Fruit fly (Drosophila melanogaster) whole organism, embryonic: Measurements from ENCODE around the gene CG4467.
A peak's percentile ranks its signal among the peaks of the same experiment; 100 is the strongest.

Experiments
- Aef1 ChIP-seq: fragments of 200-800 bp; sonication (Bioruptor generic); IDR thresholded peaks from 3 replicates; pipeline ENCODE4 v1.3.6; 2022; ENCODE audit warnings: missing biosample characterization, missing genetic modification characterization
- Awh ChIP-seq: fragments of 200-800 bp; sonication (Bioruptor generic); IDR thresholded peaks from 2 replicates; pipeline ENCODE4, ENCODE4 v1.3.6; 2022; ENCODE audit warnings: missing biosample characterization, missing genetic modification characterization
- BEAF-32 ChIP-seq: fragments of 200-800 bp; sonication (Bioruptor generic); optimal IDR thresholded peaks from 3 replicates; lab custom pipeline; 2017; ENCODE audit warnings: missing biosample characterization, missing genetic modification characterization, mild to moderate bottlenecking, moderate library complexity, missing genetic modification reagents
- CG10979 ChIP-seq: fragments of 200-800 bp; sonication (Bioruptor generic); optimal IDR thresholded peaks from 2 replicates; lab custom pipeline; 2018; ENCODE audit warnings: missing biosample characterization, mild to moderate bottlenecking, missing genetic modification characterization, moderate library complexity
- CG12236 ChIP-seq: fragments of 200-800 bp; sonication (Bioruptor generic); optimal IDR thresholded peaks from 2 replicates; lab custom pipeline; 2016; ENCODE audit warnings: missing biosample characterization, missing genetic modification characterization
- CG12942 ChIP-seq: fragments of 200-800 bp; sonication (Bioruptor generic); optimal IDR thresholded peaks from 3 replicates; lab custom pipeline; 2016; ENCODE audit warnings: missing biosample characterization, missing genetic modification characterization
- CG14441 ChIP-seq: fragments of 200-800 bp; sonication (Bioruptor generic); IDR thresholded peaks from 2 replicates; pipeline ENCODE4 v1.3.6; 2022; ENCODE audit warnings: missing biosample characterization, missing genetic modification characterization
- CG14667 ChIP-seq: fragments of 200-800 bp; sonication (Bioruptor generic); IDR thresholded peaks from 2 replicates; pipeline ENCODE4 v1.3.6; 2022; ENCODE audit warnings: missing biosample characterization, missing genetic modification characterization
- CG15601 ChIP-seq: fragments of 200-800 bp; sonication (Bioruptor generic); optimal IDR thresholded peaks from 3 replicates; lab custom pipeline; 2019; ENCODE audit warnings: missing biosample characterization, mild to moderate bottlenecking, missing genetic modification characterization, moderate library complexity
- CG16779 ChIP-seq: fragments of 200-800 bp; sonication (Bioruptor generic); IDR thresholded peaks from 2 replicates; pipeline ENCODE4 v1.3.6; 2022; ENCODE audit warnings: missing biosample characterization, missing genetic modification characterization
- CG18262 ChIP-seq: fragments of 200-800 bp; optimal IDR thresholded peaks from 3 replicates; lab custom pipeline; 2019; ENCODE audit warnings: missing biosample characterization, mild to moderate bottlenecking, missing genetic modification characterization, moderate library complexity
- CG18764 ChIP-seq: fragments of 200-800 bp; sonication (Bioruptor generic); optimal IDR thresholded peaks from 3 replicates; lab custom pipeline; 2016; ENCODE audit warnings: missing biosample characterization, missing genetic modification characterization
- CG30403 ChIP-seq: fragments of 200-800 bp; sonication (Bioruptor generic); optimal IDR thresholded peaks from 3 replicates; lab custom pipeline; 2016; ENCODE audit warnings: missing biosample characterization, missing genetic modification characterization
- CG31224 ChIP-seq: fragments of 200-800 bp; sonication (Bioruptor generic); IDR thresholded peaks from 2 replicates; pipeline ENCODE4 v1.3.6; 2022; ENCODE audit warnings: missing biosample characterization, missing genetic modification characterization
- CG31365 ChIP-seq: fragments of 200-800 bp; sonication (Bioruptor generic); optimal IDR thresholded peaks from 2 replicates; lab custom pipeline; 2018; ENCODE audit warnings: missing biosample characterization, mild to moderate bottlenecking, missing genetic modification characterization
- CG4282 ChIP-seq: fragments of 200-800 bp; sonication (Bioruptor generic); optimal IDR thresholded peaks from 2 replicates; lab custom pipeline; 2016; ENCODE audit warnings: missing biosample characterization, missing genetic modification characterization
- CG4730 ChIP-seq: fragments of 200-800 bp; sonication (Bioruptor generic); IDR thresholded peaks from 2 replicates; pipeline ENCODE4 v1.3.6; 2022; ENCODE audit warnings: missing biosample characterization, missing genetic modification characterization
- CG6689 ChIP-seq: fragments of 200-800 bp; sonication (Bioruptor generic); IDR thresholded peaks from 2 replicates; pipeline ENCODE4 v1.3.6; 2022; ENCODE audit warnings: missing biosample characterization, missing genetic modification characterization
- CG7271 ChIP-seq: fragments of 200-800 bp; sonication (Bioruptor generic); optimal IDR thresholded peaks from 2 replicates; lab custom pipeline; 2018; ENCODE audit warnings: missing biosample characterization, mild to moderate bottlenecking, missing genetic modification characterization, moderate library complexity
- CG7357 ChIP-seq: fragments of 200-800 bp; sonication (Bioruptor generic); IDR thresholded peaks from 3 replicates; pipeline ENCODE4 v1.3.6; 2022; ENCODE audit warnings: missing biosample characterization, missing genetic modification characterization
- CG7556 ChIP-seq: fragments of 200-800 bp; sonication (Bioruptor generic); optimal IDR thresholded peaks from 2 replicates; lab custom pipeline; 2017; ENCODE audit warnings: missing biosample characterization, mild to moderate bottlenecking, missing genetic modification characterization
- CG7786 ChIP-seq: fragments of 200-800 bp; sonication (Bioruptor generic); optimal IDR thresholded peaks from 2 replicates; lab custom pipeline; 2016; ENCODE audit warnings: missing biosample characterization, missing genetic modification characterization
- CG7987 ChIP-seq: fragments of 200-800 bp; sonication (Bioruptor generic); optimal IDR thresholded peaks from 2 replicates; lab custom pipeline; 2018; ENCODE audit warnings: missing biosample characterization, mild to moderate bottlenecking, missing genetic modification characterization, moderate library complexity
- CG8388 ChIP-seq: fragments of 200-800 bp; sonication (Bioruptor generic); optimal IDR thresholded peaks from 2 replicates; lab custom pipeline; 2019; ENCODE audit warnings: missing biosample characterization, mild to moderate bottlenecking, missing genetic modification characterization, moderate library complexity
- CG8924 ChIP-seq: fragments of 200-800 bp; optimal IDR thresholded peaks from 3 replicates; lab custom pipeline; 2019; ENCODE audit warnings: missing biosample characterization, mild to moderate bottlenecking, missing genetic modification characterization, moderate library complexity
- CG9797 ChIP-seq: fragments of 200-800 bp; sonication (Bioruptor generic); optimal IDR thresholded peaks from 3 replicates; lab custom pipeline; 2018; ENCODE audit warnings: missing biosample characterization, mild to moderate bottlenecking, missing genetic modification characterization
- Deaf1 ChIP-seq: fragments of 200-800 bp; optimal IDR thresholded peaks from 3 replicates; lab custom pipeline; 2019; ENCODE audit warnings: missing biosample characterization, mild to moderate bottlenecking, missing genetic modification characterization, moderate library complexity
- Dfd ChIP-seq, 2 experiments: fragments of >200 bp; optimal IDR thresholded peaks; 2 replicates each; lab custom pipeline; 2017; ENCODE audit warnings: missing biosample characterization in 2 of 2, missing genetic modification characterization in 2 of 2
- Dp ChIP-seq: fragments of 200-800 bp; sonication (Bioruptor generic); optimal IDR thresholded peaks from 2 replicates; lab custom pipeline; 2018; ENCODE audit warnings: missing biosample characterization, mild to moderate bottlenecking, missing genetic modification characterization, moderate library complexity
- Ets97D ChIP-seq: fragments of 200-800 bp; sonication (Bioruptor generic); optimal IDR thresholded peaks from 3 replicates; lab custom pipeline; 2016; ENCODE audit warnings: missing biosample characterization, missing genetic modification characterization
- HHEX ChIP-seq: fragments of 200-800 bp; sonication (Bioruptor generic); optimal IDR thresholded peaks from 3 replicates; lab custom pipeline; 2017; ENCODE audit warnings: missing biosample characterization, mild to moderate bottlenecking, missing genetic modification characterization, missing genetic modification reagents
- HLH3B ChIP-seq: fragments of 200-800 bp; sonication (Bioruptor generic); IDR thresholded peaks from 2 replicates; pipeline ENCODE4 v1.3.6; 2022; ENCODE audit warnings: missing biosample characterization, missing genetic modification characterization
- HmgD ChIP-seq: fragments of 200-800 bp; sonication (Bioruptor generic); optimal IDR thresholded peaks from 3 replicates; lab custom pipeline; 2016; ENCODE audit warnings: missing biosample characterization, missing genetic modification characterization
- NfI ChIP-seq: fragments of 200-800 bp; sonication (Bioruptor generic); optimal IDR thresholded peaks from 3 replicates; lab custom pipeline; 2018; ENCODE audit warnings: missing biosample characterization, mild to moderate bottlenecking, missing genetic modification characterization, moderate library complexity
- Spps ChIP-seq: fragments of 200-800 bp; sonication (Bioruptor generic); optimal IDR thresholded peaks from 2 replicates; lab custom pipeline; 2018; ENCODE audit warnings: missing biosample characterization, mild to moderate bottlenecking, missing genetic modification characterization
- Usf ChIP-seq: fragments of 200-800 bp; sonication (Bioruptor generic); optimal IDR thresholded peaks from 2 replicates; lab custom pipeline; 2017; ENCODE audit warnings: missing genotype, missing biosample characterization, missing genetic modification characterization
- abd-A ChIP-seq: fragments of 200-800 bp; sonication (Bioruptor generic); optimal IDR thresholded peaks from 3 replicates; lab custom pipeline; 2019; ENCODE audit warnings: missing biosample characterization, mild to moderate bottlenecking, missing genetic modification characterization, moderate library complexity
- ara ChIP-seq: fragments of 200-800 bp; sonication (Bioruptor generic); IDR thresholded peaks from 2 replicates; pipeline ENCODE4 v1.3.6; 2022; ENCODE audit warnings: missing biosample characterization, missing genetic modification characterization
- cas ChIP-seq: fragments of 200-800 bp; sonication (Bioruptor generic); IDR thresholded peaks from 2 replicates; pipeline ENCODE4 v1.3.6; 2022; ENCODE audit warnings: missing biosample characterization, missing genetic modification characterization
- crp ChIP-seq, 2 experiments: fragments of 200-800 bp; sonication (Bioruptor generic); optimal IDR thresholded peaks; 2 replicates in 1 of 2; 3 replicates in 1 of 2; lab custom pipeline; 2017; ENCODE audit warnings: missing biosample characterization in 2 of 2, missing genetic modification characterization in 2 of 2, mild to moderate bottlenecking in 1 of 2, moderate library complexity in 1 of 2
- eyg ChIP-seq: fragments of 200-800 bp; sonication (Bioruptor generic); optimal IDR thresholded peaks from 3 replicates; lab custom pipeline; 2016; ENCODE audit warnings: missing biosample characterization, missing genetic modification characterization
- fd96Cb ChIP-seq: fragments of 200-800 bp; sonication (Bioruptor generic); optimal IDR thresholded peaks from 2 replicates; lab custom pipeline; 2018; ENCODE audit warnings: missing biosample characterization, mild to moderate bottlenecking, missing genetic modification characterization, moderate library complexity
- gsb-n ChIP-seq: fragments of 200-800 bp; sonication (Bioruptor generic); optimal IDR thresholded peaks from 3 replicates; lab custom pipeline; 2018; ENCODE audit warnings: missing biosample characterization, mild to moderate bottlenecking, missing genetic modification characterization
- nau ChIP-seq: fragments of 200-800 bp; sonication (Bioruptor generic); optimal IDR thresholded peaks from 3 replicates; lab custom pipeline; 2017; ENCODE audit warnings: missing biosample characterization, mild to moderate bottlenecking, missing genetic modification characterization, missing genetic modification reagents
- onecut ChIP-seq: fragments of 200-800 bp; sonication (Bioruptor generic); IDR thresholded peaks from 2 replicates; pipeline ENCODE4 v1.3.6; 2022; ENCODE audit warnings: missing biosample characterization, missing genetic modification characterization
- pita ChIP-seq: fragments of 200-800 bp; sonication (Bioruptor generic); optimal IDR thresholded peaks from 2 replicates; lab custom pipeline; 2017; ENCODE audit warnings: missing biosample characterization, mild to moderate bottlenecking, missing genetic modification characterization
- row ChIP-seq: fragments of 200-800 bp; sonication (Bioruptor generic); IDR thresholded peaks from 3 replicates; pipeline ENCODE4 v1.3.6; 2022; ENCODE audit warnings: missing biosample characterization, missing genetic modification characterization
- tap ChIP-seq: fragments of 200-800 bp; optimal IDR thresholded peaks from 3 replicates; lab custom pipeline; 2019; ENCODE audit warnings: missing biosample characterization, mild to moderate bottlenecking, missing genetic modification characterization, moderate library complexity
- tx ChIP-seq: fragments of 200-800 bp; sonication (Bioruptor generic); optimal IDR thresholded peaks from 2 replicates; lab custom pipeline; 2016; ENCODE audit warnings: missing biosample characterization, missing genetic modification characterization

Gene CG4467

DNA sequence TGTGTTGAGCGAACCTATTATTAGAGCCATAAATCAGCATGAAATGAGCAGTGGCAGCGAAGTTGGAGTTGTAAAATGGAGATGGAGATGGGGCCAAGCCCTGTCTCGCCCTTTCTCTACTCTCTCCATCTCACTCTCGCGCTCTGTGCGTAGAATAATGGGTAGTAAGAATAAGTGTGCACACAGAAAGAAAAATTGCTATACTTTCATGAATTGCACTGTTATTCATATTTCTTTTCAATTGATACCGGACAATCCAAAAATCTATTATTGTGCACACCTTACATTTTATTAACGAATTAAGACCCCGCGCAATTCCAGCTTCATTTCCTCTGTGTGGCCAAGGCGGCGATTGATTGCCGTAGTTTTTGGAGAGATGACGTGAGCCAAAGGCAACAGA, 31.1 kb upstream of the CG4467 start (continued):
- TF ChIP-seq CG7357 (GFP tag; lab: Robert Waterston, UW) (no peak), CG18764 (GFP tag; lab: Kevin White, UChicago) (no peak), CG12236 (GFP tag; lab: Kevin White, UChicago) (no peak), CG31224 (GFP tag; lab: Robert Waterston, UW) (0 out of 2 replicates have a peak, but pooled peaks have one; percentile 13), CG4730 (GFP tag; lab: Robert Waterston, UW) (no peak), row (peak; percentile 34; the same call in 1 of the 3 replicates)

- TF ChIP-seq CG6689 (GFP tag; lab: Robert Waterston, UW) (no peak), Usf (GFP tag; lab: Kevin White, UChicago) (no peak), tx (GFP tag; lab: Kevin White, UChicago) (no peak), CG14441 (GFP tag; lab: Robert Waterston, UW) (no peak), cas (GFP tag; lab: Robert Waterston, UW) (no peak), CG18262 (tag; lab: Kevin White, UChicago) (no peak), CG7556 (no peak), CG15601 (tag; lab: Kevin White, UChicago) (no peak), gsb-n (tag; lab: Kevin White, UChicago) (no peak), ara (GFP tag; lab: Robert Waterston, UW) (no peak), CG30403 (GFP tag; lab: Kevin White, UChicago) (no peak), CG4730 (GFP tag; lab: Robert Waterston, UW) (no peak), onecut (GFP tag; lab: Robert Waterston, UW) (no peak), tap (tag; lab: Kevin White, UChicago) (no peak), CG18764 (GFP tag; lab: Kevin White, UChicago) (no peak), CG10979 (tag; lab: Kevin White, UChicago) (no peak), HHEX (GFP tag; lab: Kevin White, UChicago) (no peak), CG31365 (no peak), Dfd (GFP tag; optimal IDR thresholded peaks at IDR 0.05; lab: Kevin White, UChicago) (no peak), pita (no peak), Aef1 (no peak), BEAF-32 (no peak), HLH3B (GFP tag; lab: Robert Waterston, UW) (no peak), Awh (GFP tag; lab: Robert Waterston, UW) (no peak), Spps (tag; lab: Kevin White, UChicago) (no peak), Ets97D (GFP tag; lab: Kevin White, UChicago) (peak; percentile 29), crp (GFP tag; optimal IDR thresholded peaks at IDR 0.05; lab: Kevin White, UChicago) (peak in 1 of 2 experiments; percentile 37), Deaf1 (tag; lab: Kevin White, UChicago) (peak; percentile 93), NfI (no peak), CG12942 (GFP tag; lab: Kevin White, UChicago) (no peak), CG7987 (no peak), fd96Cb (tag; lab: Kevin White, UChicago) (no peak), CG16779 (GFP tag; lab: Robert Waterston, UW) (no peak), HmgD (GFP tag; lab: Kevin White, UChicago) (no peak), CG8388 (GFP tag; lab: Kevin White, UChicago) (no peak), CG9797 (no peak), nau (GFP tag; lab: Kevin White, UChicago) (no peak), Dp (GFP tag; lab: Kevin White, UChicago) (no peak), CG8924 (tag; lab: Kevin White, UChicago) (no peak), eyg (GFP tag; lab: Kevin White, UChicago) (no peak), abd-A (tag; lab: Kevin White, UChicago) (peak; percentile 57), CG14667 (no peak), CG7786 (GFP tag; lab: Kevin White, UChicago) (no peak), CG4282 (GFP tag; lab: Kevin White, UChicago) (no peak), CG7271 (tag; lab: Kevin White, UChicago) (no peak)
Observed at dm6 chr3R:23278704-23279379, 30.1 kb upstream of the CG4467 start.
